Fruit fly (Drosophila melanogaster) whole organism, wandering third instar larva: ENCODE measurements around the gene CG31913.

Experiments used
- Hr78 ChIP-seq: fragments of >200 bp; optimal IDR thresholded peaks from 2 replicates; lab custom pipeline; 2017; ENCODE audit warnings: missing biosample characterization, missing genetic modification characterization
- Vsx2 ChIP-seq: fragments of 200-300, 225-300 bp; sonication (Bioruptor generic); optimal IDR thresholded peaks from 2 replicates; lab custom pipeline; 2018; ENCODE audit warnings: missing biosample characterization, missing genetic modification characterization; ENCODE audit not compliant: partially characterized antibody
- dl ChIP-seq, 2 experiments: fragments of 175-275, 200-275 bp in 1 of 2; fragments of 200-275 bp in 1 of 2; sonication (Bioruptor generic); optimal IDR thresholded peaks; lab custom pipeline; 2018; ENCODE audit warnings: mild to moderate bottlenecking in 2 of 2, missing biosample characterization in 2 of 2, missing genetic modification characterization in 2 of 2, moderate library complexity in 2 of 2; ENCODE audit not compliant: partially characterized antibody in 2 of 2, insufficient read depth in 1 of 2

- no peak for TF ChIP-seq Vsx2 (GFP tag; lab: Kevin White, UChicago)
- no peak for TF ChIP-seq dl (GFP tag; optimal IDR thresholded peaks at IDR 0.05; lab: Kevin White, UChicago; ENCODE audit: insufficient read depth in 1 of 2, partially characterized antibody in 2 of 2)
- TF ChIP-seq Hr78 (GFP tag; lab: Kevin White, UChicago) = no peak
Measured at dm6 chr2L:5771179-5771578, 12.7 kb upstream of the CG31913 start.
